Fruit fly (Drosophila melanogaster): ENCODE measurements around the gene pros.

- no peak for TF ChIP-seq Hr78 (GFP tag; optimal IDR thresholded peaks at IDR 0.05)
- no peak for TF ChIP-seq OdsH (GFP tag; optimal IDR thresholded peaks at IDR 0.05)
- no peak for TF ChIP-seq h (GFP tag; optimal IDR thresholded peaks at IDR 0.05)
- no peak for TF ChIP-seq dmrt93B (GFP tag; optimal IDR thresholded peaks at IDR 0.05)
- TF ChIP-seq GATAd (GFP tag; optimal IDR thresholded peaks at IDR 0.05), result no peak
These were observed 42.1 kb downstream of the pros start for dm6 chr3R:11370333-11370732.
